Worm (Caenorhabditis elegans) whole organism, late embryonic: ENCODE measurements around the gene F54F2.9.

Experiments
- F13H6.1 ChIP-seq: sonication (generic microtip); optimal IDR thresholded peaks from 2 replicates; lab custom pipeline; 2016; ENCODE audit warnings: missing genetic modification characterization, missing compliant biosample characterization
- K02D7.2 ChIP-seq: sonication (generic microtip); optimal IDR thresholded peaks from 2 replicates; lab custom pipeline; 2017; ENCODE audit warnings: mild to moderate bottlenecking, missing genetic modification characterization, missing compliant biosample characterization
- Y22D7AL.16 ChIP-seq: sonication (generic microtip); optimal IDR thresholded peaks from 2 replicates; lab custom pipeline; 2016; ENCODE audit warnings: missing genetic modification characterization, missing compliant biosample characterization
- ahr-1 ChIP-seq: sonication (generic microtip); optimal IDR thresholded peaks from 2 replicates; lab custom pipeline; 2016; ENCODE audit warnings: missing genetic modification characterization, missing compliant biosample characterization
- ama-1 ChIP-seq: fragments of 150-350 bp; optimal IDR thresholded peaks from 2 replicates; lab custom pipeline; 2014
- ceh-19 ChIP-seq: fragments of 200-800 bp; sonication (Bioruptor generic); optimal IDR thresholded peaks from 2 replicates; lab custom pipeline; 2018; ENCODE audit warnings: mild to moderate bottlenecking, missing genetic modification characterization, missing compliant biosample characterization
- ceh-30 ChIP-seq: fragments of 150-350 bp; optimal IDR thresholded peaks from 2 replicates; lab custom pipeline; 2014; ENCODE audit warnings: missing biosample characterization, missing genetic modification characterization
- ceh-31 ChIP-seq: sonication (generic microtip); optimal IDR thresholded peaks from 2 replicates; lab custom pipeline; 2016; ENCODE audit warnings: missing genetic modification characterization, missing compliant biosample characterization
- ceh-48 ChIP-seq: sonication (generic microtip); optimal IDR thresholded peaks from 2 replicates; lab custom pipeline; 2016; ENCODE audit warnings: missing genetic modification characterization, inconsistent platforms, missing compliant biosample characterization
- ceh-6 ChIP-seq: fragments of 200-800 bp; sonication (Bioruptor generic); optimal IDR thresholded peaks from 2 replicates; lab custom pipeline; 2018; ENCODE audit warnings: mild to moderate bottlenecking, missing genetic modification characterization, missing compliant biosample characterization
- ceh-9 ChIP-seq: sonication (generic microtip); optimal IDR thresholded peaks from 2 replicates; lab custom pipeline; 2016; ENCODE audit warnings: mild to moderate bottlenecking, missing genetic modification characterization, inconsistent platforms, missing compliant biosample characterization
- dmd-4 ChIP-seq: sonication (generic microtip); optimal IDR thresholded peaks from 2 replicates; lab custom pipeline; 2016; ENCODE audit warnings: borderline replicate concordance, missing genetic modification characterization, missing compliant biosample characterization
- dve-1 ChIP-seq: sonication (generic microtip); optimal IDR thresholded peaks from 2 replicates; lab custom pipeline; 2017; ENCODE audit warnings: antibody characterized with exemption, mild to moderate bottlenecking, missing genetic modification characterization, missing compliant biosample characterization
- elt-2 ChIP-seq: sonication (generic microtip); optimal IDR thresholded peaks from 2 replicates; lab custom pipeline; 2016; ENCODE audit warnings: missing genetic modification reagents, missing genetic modification characterization, missing compliant biosample characterization
- elt-4 ChIP-seq: sonication (generic microtip); optimal IDR thresholded peaks from 2 replicates; lab custom pipeline; 2016; ENCODE audit warnings: missing genetic modification characterization, missing compliant biosample characterization
- ets-4 ChIP-seq: sonication (generic microtip); optimal IDR thresholded peaks from 2 replicates; lab custom pipeline; 2016; ENCODE audit warnings: missing genetic modification characterization, missing compliant biosample characterization
- eyg-1 ChIP-seq: sonication (generic microtip); optimal IDR thresholded peaks from 2 replicates; lab custom pipeline; 2016; ENCODE audit warnings: missing genotype, missing genetic modification characterization, missing compliant biosample characterization
- fkh-10 ChIP-seq: fragments of 150-350 bp; optimal IDR thresholded peaks from 2 replicates; lab custom pipeline; 2014; ENCODE audit warnings: missing biosample characterization, missing genetic modification reagents, missing genetic modification characterization
- fkh-6 ChIP-seq: sonication (generic microtip); optimal IDR thresholded peaks from 2 replicates; lab custom pipeline; 2016; ENCODE audit warnings: missing genetic modification characterization, missing compliant biosample characterization
- hlh-30 ChIP-seq: sonication (generic microtip); optimal IDR thresholded peaks from 2 replicates; lab custom pipeline; 2017; ENCODE audit warnings: antibody characterized with exemption, missing genetic modification characterization, missing compliant biosample characterization; ENCODE audit not compliant: insufficient read depth
- hlh-8 ChIP-seq: sonication (generic microtip); optimal IDR thresholded peaks from 2 replicates; lab custom pipeline; 2016; ENCODE audit warnings: missing genotype, missing genetic modification characterization, missing compliant biosample characterization
- lin-11 ChIP-seq: fragments of 200-800 bp; sonication (Bioruptor generic); optimal IDR thresholded peaks from 2 replicates; lab custom pipeline; 2018; ENCODE audit warnings: mild to moderate bottlenecking, missing genetic modification characterization, missing compliant biosample characterization
- madf-2 ChIP-seq: sonication (generic microtip); optimal IDR thresholded peaks from 2 replicates; lab custom pipeline; 2017; ENCODE audit warnings: missing genetic modification characterization, missing compliant biosample characterization
- mec-3 ChIP-seq: sonication (generic microtip); optimal IDR thresholded peaks from 2 replicates; lab custom pipeline; 2016; ENCODE audit warnings: borderline replicate concordance, missing genetic modification characterization, missing compliant biosample characterization
- nfya-1 ChIP-seq: sonication (generic microtip); optimal IDR thresholded peaks from 2 replicates; lab custom pipeline; 2017; ENCODE audit warnings: missing genetic modification characterization, mild to moderate bottlenecking, missing compliant biosample characterization, antibody characterized with exemption, moderate library complexity
- npax-4 ChIP-seq: sonication (generic microtip); optimal IDR thresholded peaks from 2 replicates; lab custom pipeline; 2016; ENCODE audit warnings: missing genetic modification characterization, missing compliant biosample characterization
- odd-2 ChIP-seq: sonication (generic microtip); optimal IDR thresholded peaks from 2 replicates; lab custom pipeline; 2017; ENCODE audit warnings: antibody characterized with exemption, mild to moderate bottlenecking, missing genetic modification characterization, missing compliant biosample characterization
- pag-3 ChIP-seq: sonication (generic microtip); optimal IDR thresholded peaks from 2 replicates; lab custom pipeline; 2016; ENCODE audit warnings: missing compliant biosample characterization, missing genetic modification characterization, borderline replicate concordance
- pax-1 ChIP-seq: fragments of 150-350 bp; optimal IDR thresholded peaks from 2 replicates; lab custom pipeline; 2014; ENCODE audit warnings: missing biosample characterization, missing genetic modification characterization
- pqm-1 ChIP-seq: sonication (generic microtip); optimal IDR thresholded peaks from 2 replicates; lab custom pipeline; 2016; ENCODE audit warnings: missing genetic modification characterization, missing compliant biosample characterization
- ref-2 ChIP-seq: sonication (generic microtip); optimal IDR thresholded peaks from 2 replicates; lab custom pipeline; 2016; ENCODE audit warnings: missing genetic modification characterization, missing compliant biosample characterization
- sdc-2 ChIP-seq: sonication (generic microtip); optimal IDR thresholded peaks from 2 replicates; lab custom pipeline; 2016; ENCODE audit warnings: missing genotype, missing genetic modification characterization, missing compliant biosample characterization
- sox-2 ChIP-seq: fragments of 200-800 bp; sonication (Bioruptor generic); IDR thresholded peaks from 2 replicates; pipeline ENCODE4 v1.3.6; 2022; ENCODE audit warnings: missing genetic modification reagents, missing genetic modification characterization, missing compliant biosample characterization
- sox-4 ChIP-seq: sonication (generic microtip); optimal IDR thresholded peaks from 2 replicates; lab custom pipeline; 2017; ENCODE audit warnings: mild to moderate bottlenecking, missing genetic modification characterization, inconsistent platforms, missing compliant biosample characterization
- ttx-3 ChIP-seq: sonication (generic microtip); optimal IDR thresholded peaks from 2 replicates; lab custom pipeline; 2016; ENCODE audit warnings: missing genetic modification reagents, missing genetic modification characterization, missing compliant biosample characterization
- unc-3 ChIP-seq, 2 experiments: fragments of 200-800 bp in 1 of 2; sonication (Bioruptor generic) in 1 of 2; sonication (generic microtip) in 1 of 2; conservative IDR thresholded peaks in 1 of 2; optimal IDR thresholded peaks in 1 of 2; 2 replicates each; pipeline versions ENCODE4 v1.3.6 to Lab custom; 2016 to 2022; ENCODE audit warnings: missing compliant biosample characterization in 2 of 2, missing genetic modification characterization in 2 of 2, missing genetic modification reagents in 1 of 2
- unc-42 ChIP-seq: sonication (generic microtip); optimal IDR thresholded peaks from 2 replicates; lab custom pipeline; 2016; ENCODE audit warnings: missing genotype, missing genetic modification characterization, missing compliant biosample characterization
- unc-86 ChIP-seq: sonication (generic microtip); optimal IDR thresholded peaks from 2 replicates; lab custom pipeline; 2016; ENCODE audit warnings: missing genetic modification characterization, missing compliant biosample characterization
- zip-5 ChIP-seq: sonication (generic microtip); optimal IDR thresholded peaks from 2 replicates; lab custom pipeline; 2016; ENCODE audit warnings: missing genetic modification characterization, missing compliant biosample characterization
- ztf-16 ChIP-seq: sonication (generic microtip); optimal IDR thresholded peaks from 2 replicates; lab custom pipeline; 2017; ENCODE audit warnings: missing genetic modification characterization, missing compliant biosample characterization

F54F2.9 gene

ce11 chrIII:8794793-8795192 is 32.2 kb downstream of the F54F2.9 start (continued):
- TF ChIP-seq ama-1 (lab: Kevin White, UChicago): peak; percentile 5
- TF ChIP-seq fkh-6 (tag; lab: Kevin White, UChicago): no peak
- TF ChIP-seq ref-2 (tag; lab: Kevin White, UChicago): peak; percentile 77
- TF ChIP-seq ceh-30 (tag; lab: Kevin White, UChicago): no peak
- TF ChIP-seq lin-11: no peak
- no peak for TF ChIP-seq ttx-3 (tag; lab: Kevin White, UChicago)
- TF ChIP-seq sox-4: no peak
- TF ChIP-seq elt-2 (tag; lab: Kevin White, UChicago): no peak
- TF ChIP-seq pax-1 (tag; lab: Kevin White, UChicago): no peak
- TF ChIP-seq Y22D7AL.16 (tag; lab: Kevin White, UChicago): no peak
- no peak for TF ChIP-seq pqm-1 (tag; lab: Kevin White, UChicago)
- TF ChIP-seq sdc-2 (tag; lab: Kevin White, UChicago): no peak
- no peak for TF ChIP-seq odd-2 (tag; lab: Kevin White, UChicago)
- peak; percentile 42 for TF ChIP-seq ets-4 (tag; lab: Kevin White, UChicago)
- TF ChIP-seq unc-86 (tag; lab: Kevin White, UChicago): no peak
- no peak for TF ChIP-seq dmd-4 (tag; lab: Kevin White, UChicago)
- TF ChIP-seq madf-2: no peak
- no peak for TF ChIP-seq ahr-1 (tag; lab: Kevin White, UChicago)
- peak; percentile 60 for TF ChIP-seq nfya-1
- TF ChIP-seq ceh-31 (tag; lab: Kevin White, UChicago): peak; percentile 76
- peak; percentile 7 for TF ChIP-seq F13H6.1 (tag; lab: Kevin White, UChicago)
- no peak for TF ChIP-seq fkh-10 (GFP tag; lab: Kevin White, UChicago)
- TF ChIP-seq ceh-48 (tag; lab: Kevin White, UChicago): no peak
- TF ChIP-seq ceh-6 (GFP tag; lab: Kevin White, UChicago): no peak
- TF ChIP-seq dve-1: no peak
- TF ChIP-seq unc-3 (GFP tag; conservative IDR thresholded peaks at IDR 0.05; lab: Robert Waterston, UW): no peak
- TF ChIP-seq unc-3 (tag; optimal IDR thresholded peaks at IDR 0.05; lab: Kevin White, UChicago): no peak
- TF ChIP-seq zip-5 (tag; lab: Kevin White, UChicago): no peak
- no peak for TF ChIP-seq ceh-9
- no peak for TF ChIP-seq K02D7.2 (tag; lab: Kevin White, UChicago)
- TF ChIP-seq hlh-30 (tag; lab: Kevin White, UChicago): peak; percentile 3
- no peak for TF ChIP-seq npax-4
- no peak for TF ChIP-seq sox-2
- TF ChIP-seq mec-3 (tag; lab: Kevin White, UChicago): no peak
- no peak for TF ChIP-seq pag-3 (tag; lab: Kevin White, UChicago)
- TF ChIP-seq ceh-19 (GFP tag; lab: Kevin White, UChicago): peak; percentile 13
- no peak for TF ChIP-seq hlh-8

ce11 chrIII:8792251-8792650 is 34.8 kb downstream of the F54F2.9 start, which contains the start of gene ztf-1:
Gene ztf-1 (minus strand): TSS chrIII:8792351.
- no peak for TF ChIP-seq ceh-19 (GFP tag; lab: Kevin White, UChicago)
- TF ChIP-seq eyg-1 (tag; lab: Kevin White, UChicago): no peak

ce11 chrIII:8791235-8791634 is 35.8 kb downstream of the F54F2.9 start, which contains the start of the genes zfp-1 and F54F2.14:
Gene zfp-1 (plus strand): TSS chrIII:8791535.
Gene F54F2.14 (plus strand): TSS chrIII:8791546.
- TF ChIP-seq sox-4 (no peak), elt-4 (no peak), ztf-16 (tag; lab: Kevin White, UChicago) (no peak), unc-42 (tag; lab: Kevin White, UChicago) (no peak), nfya-1 (no peak)
